Fruit fly (Drosophila melanogaster) whole organism, embryonic: ENCODE measurements around the gene CG14154.

ENCODE experiments used
- Atf6 ChIP-seq: fragments of 200-800 bp; sonication (Bioruptor generic); IDR thresholded peaks from 2 replicates; pipeline ENCODE4 v1.3.6; 2022; ENCODE audit warnings: missing biosample characterization, missing genetic modification characterization
- Bdp1 ChIP-seq: fragments of 200-800 bp; sonication (Bioruptor generic); optimal IDR thresholded peaks from 3 replicates; lab custom pipeline; 2016; ENCODE audit warnings: missing biosample characterization, missing genetic modification characterization
- Bgb ChIP-seq: fragments of 200-800 bp; sonication (Bioruptor generic); IDR thresholded peaks from 2 replicates; pipeline ENCODE4 v1.3.6; 2022; ENCODE audit warnings: missing biosample characterization, missing genetic modification characterization; ENCODE audit not compliant: partially characterized antibody
- CG11398 ChIP-seq: fragments of 200-800 bp; sonication (Bioruptor generic); optimal IDR thresholded peaks from 2 replicates; lab custom pipeline; 2016; ENCODE audit warnings: missing biosample characterization, missing genetic modification characterization
- CG13287 ChIP-seq: fragments of 200-800 bp; sonication (Bioruptor generic); IDR thresholded peaks from 2 replicates; pipeline ENCODE4 v1.3.6; 2022; ENCODE audit warnings: missing biosample characterization, missing genetic modification characterization; ENCODE audit not compliant: partially characterized antibody
- CG15696 ChIP-seq: fragments of 200-800 bp; sonication (Bioruptor generic); optimal IDR thresholded peaks from 2 replicates; lab custom pipeline; 2019; ENCODE audit warnings: missing biosample characterization, mild to moderate bottlenecking, missing genetic modification characterization, moderate library complexity
- CG17568 ChIP-seq: fragments of 200-800 bp; sonication (Bioruptor generic); optimal IDR thresholded peaks from 2 replicates; lab custom pipeline; 2018; ENCODE audit warnings: missing biosample characterization, mild to moderate bottlenecking, missing genetic modification characterization, moderate library complexity
- CG17829 ChIP-seq: fragments of 200-800 bp; optimal IDR thresholded peaks from 2 replicates; lab custom pipeline; 2019; ENCODE audit warnings: missing biosample characterization, mild to moderate bottlenecking, missing genetic modification characterization, moderate library complexity
- CG1832 ChIP-seq: fragments of 200-800 bp; sonication (Bioruptor generic); optimal IDR thresholded peaks from 2 replicates; lab custom pipeline; 2017; ENCODE audit warnings: missing biosample characterization, mild to moderate bottlenecking, missing genetic modification characterization, inconsistent platforms
- CG32532 ChIP-seq: fragments of 200-800 bp; sonication (Bioruptor generic); IDR thresholded peaks from 2 replicates; pipeline ENCODE4 v1.3.6; 2022; ENCODE audit warnings: missing biosample characterization, missing genetic modification characterization
- CG34422 ChIP-seq: fragments of 200-800 bp; sonication (Bioruptor generic); IDR thresholded peaks from 3 replicates; pipeline ENCODE4 v1.3.6; 2022; ENCODE audit warnings: missing biosample characterization, missing genetic modification characterization
- CG4360 ChIP-seq: fragments of 200-800 bp; sonication (Bioruptor generic); IDR thresholded peaks from 2 replicates; pipeline ENCODE4 v1.3.6; 2022; ENCODE audit warnings: missing biosample characterization, missing genetic modification characterization
- CG4820 ChIP-seq: fragments of 200-800 bp; sonication (Bioruptor generic); optimal IDR thresholded peaks from 3 replicates; lab custom pipeline; 2016; ENCODE audit warnings: missing biosample characterization, missing genetic modification characterization
- CG5953 ChIP-seq: fragments of 200-800 bp; sonication (Bioruptor generic); IDR thresholded peaks from 2 replicates; pipeline ENCODE4 v1.3.6; 2022; ENCODE audit warnings: missing biosample characterization, missing genetic modification characterization
- CG6175 ChIP-seq: fragments of 200-800 bp; sonication (Bioruptor generic); IDR thresholded peaks from 3 replicates; pipeline ENCODE4 v1.3.6; 2022; ENCODE audit warnings: missing biosample characterization, missing genetic modification characterization
- CG6689 ChIP-seq: fragments of 200-800 bp; sonication (Bioruptor generic); IDR thresholded peaks from 2 replicates; pipeline ENCODE4 v1.3.6; 2022; ENCODE audit warnings: missing biosample characterization, missing genetic modification characterization
- CG6765 ChIP-seq: fragments of 200-800 bp; sonication (Bioruptor generic); optimal IDR thresholded peaks from 3 replicates; lab custom pipeline; 2017; ENCODE audit warnings: missing biosample characterization, mild to moderate bottlenecking, missing genetic modification characterization
- CG9727 ChIP-seq: fragments of 200-800 bp; sonication (Bioruptor generic); optimal IDR thresholded peaks from 3 replicates; lab custom pipeline; 2017; ENCODE audit warnings: missing biosample characterization, mild to moderate bottlenecking, missing genetic modification characterization
- Dref ChIP-seq: fragments of 200-800 bp; sonication (Bioruptor generic); IDR thresholded peaks from 2 replicates; pipeline ENCODE4 v1.3.6; 2022; ENCODE audit warnings: missing biosample characterization, missing genetic modification characterization
- Drgx ChIP-seq: fragments of 200-800 bp; sonication (Bioruptor generic); IDR thresholded peaks from 2 replicates; pipeline ENCODE4 v1.3.6; 2022; ENCODE audit warnings: missing biosample characterization, missing genetic modification characterization
- H15 ChIP-seq: fragments of 200-800 bp; sonication (Bioruptor generic); IDR thresholded peaks from 3 replicates; pipeline ENCODE4 v1.3.6; 2022; ENCODE audit warnings: missing biosample characterization, missing genetic modification characterization
- Kr ChIP-seq: fragments of 200-800 bp; sonication (Bioruptor generic); optimal IDR thresholded peaks from 2 replicates; lab custom pipeline; 2017; ENCODE audit warnings: missing biosample characterization, mild to moderate bottlenecking, missing genetic modification characterization
- Lpt ChIP-seq: fragments of >200 bp; optimal IDR thresholded peaks from 2 replicates; lab custom pipeline; 2018; ENCODE audit warnings: missing biosample characterization, missing genetic modification characterization
- Meics ChIP-seq: fragments of 200-800 bp; sonication (Bioruptor generic); optimal IDR thresholded peaks from 2 replicates; lab custom pipeline; 2017; ENCODE audit warnings: missing biosample characterization, mild to moderate bottlenecking, missing genetic modification characterization
- Mes4 ChIP-seq: fragments of 200-800 bp; sonication (Bioruptor generic); optimal IDR thresholded peaks from 2 replicates; lab custom pipeline; 2016; ENCODE audit warnings: missing biosample characterization, missing genetic modification characterization
- NFAT ChIP-seq: fragments of 200-800 bp; sonication (Bioruptor generic); IDR thresholded peaks from 2 replicates; pipeline ENCODE4 v1.3.6; 2022; ENCODE audit warnings: missing biosample characterization, missing genetic modification characterization
- Oli ChIP-seq: fragments of 200-800 bp; sonication (Bioruptor generic); optimal IDR thresholded peaks from 2 replicates; lab custom pipeline; 2018; ENCODE audit warnings: missing biosample characterization, mild to moderate bottlenecking, missing genetic modification characterization, moderate library complexity
- Poxn ChIP-seq: fragments of 200-800 bp; sonication (Bioruptor generic); IDR thresholded peaks from 2 replicates; pipeline ENCODE4 v1.3.6; 2022; ENCODE audit warnings: missing biosample characterization, missing genetic modification characterization
- Ptx1 ChIP-seq: fragments of 200-800 bp; sonication (Bioruptor generic); IDR thresholded peaks from 2 replicates; pipeline ENCODE4 v1.3.6; 2022; ENCODE audit warnings: missing biosample characterization, missing genetic modification characterization
- Ravus ChIP-seq: fragments of 200-800 bp; sonication (Bioruptor generic); IDR thresholded peaks from 2 replicates; pipeline ENCODE4 v1.3.6; 2022; ENCODE audit warnings: missing biosample characterization, missing genetic modification characterization
- Rx ChIP-seq: fragments of 200-800 bp; sonication (Bioruptor generic); IDR thresholded peaks from 2 replicates; pipeline ENCODE4 v1.3.6; 2022; ENCODE audit warnings: missing biosample characterization, missing genetic modification characterization
- Sox100B ChIP-seq: fragments of 200-800 bp; sonication (Bioruptor generic); optimal IDR thresholded peaks from 3 replicates; lab custom pipeline; 2018; ENCODE audit warnings: missing biosample characterization, mild to moderate bottlenecking, missing genetic modification characterization
- Taf1 ChIP-seq: fragments of 200-800 bp; sonication (Bioruptor generic); IDR thresholded peaks from 2 replicates; pipeline ENCODE4 v1.3.6; 2022; ENCODE audit warnings: missing biosample characterization, missing genetic modification characterization
- ato ChIP-seq: fragments of 200-800 bp; sonication (Bioruptor generic); IDR thresholded peaks from 2 replicates; pipeline ENCODE4 v1.3.6; 2022; ENCODE audit warnings: missing biosample characterization, missing genetic modification characterization; ENCODE audit not compliant: partially characterized antibody
- cg ChIP-seq: fragments of 200-800 bp; sonication (Bioruptor generic); optimal IDR thresholded peaks from 3 replicates; lab custom pipeline; 2019; ENCODE audit warnings: missing biosample characterization, mild to moderate bottlenecking, missing genetic modification characterization, moderate library complexity
- chif ChIP-seq, 2 experiments: fragments of 200-800 bp; sonication (Bioruptor generic); optimal IDR thresholded peaks; 3 replicates each; lab custom pipeline; 2016; ENCODE audit warnings: missing biosample characterization in 2 of 2, missing genetic modification characterization in 2 of 2
- gro ChIP-seq: fragments of 200-800 bp; sonication (Bioruptor generic); optimal IDR thresholded peaks from 2 replicates; lab custom pipeline; 2016; ENCODE audit warnings: missing biosample characterization, missing genetic modification characterization
- hkb ChIP-seq, 2 experiments: fragments of 200-800 bp in 1 of 2; fragments of >200 bp in 1 of 2; sonication (Bioruptor generic) in 1 of 2; IDR thresholded peaks in 1 of 2; optimal IDR thresholded peaks in 1 of 2; 2 replicates each; pipeline versions ENCODE4 v1.3.6 to Lab custom; 2017 to 2022; ENCODE audit warnings: missing biosample characterization in 1 of 2, missing genetic modification characterization in 1 of 2
- jing ChIP-seq: fragments of 200-800 bp; sonication (Bioruptor generic); optimal IDR thresholded peaks from 2 replicates; lab custom pipeline; 2018; ENCODE audit warnings: missing biosample characterization, mild to moderate bottlenecking, missing genetic modification characterization
- nom ChIP-seq: fragments of 200-800 bp; sonication (Bioruptor generic); optimal IDR thresholded peaks from 2 replicates; lab custom pipeline; 2017; ENCODE audit warnings: missing biosample characterization, missing genetic modification characterization, mild to moderate bottlenecking, moderate library complexity, missing genetic modification reagents
- p53 ChIP-seq: fragments of 200-800 bp; sonication (Bioruptor generic); optimal IDR thresholded peaks from 2 replicates; lab custom pipeline; 2016; ENCODE audit warnings: missing biosample characterization, missing genetic modification characterization
- pho ChIP-seq: fragments of 200-800 bp; sonication (Bioruptor generic); optimal IDR thresholded peaks from 2 replicates; lab custom pipeline; 2016; ENCODE audit warnings: missing biosample characterization, missing genetic modification characterization
- salm ChIP-seq: fragments of 200-800 bp; sonication (Bioruptor generic); optimal IDR thresholded peaks from 2 replicates; lab custom pipeline; 2018; ENCODE audit warnings: missing biosample characterization, mild to moderate bottlenecking, missing genetic modification characterization
- scrt ChIP-seq: fragments of 200-800 bp; sonication (Bioruptor generic); optimal IDR thresholded peaks from 2 replicates; lab custom pipeline; 2018; ENCODE audit warnings: missing biosample characterization, mild to moderate bottlenecking, missing genetic modification characterization, moderate library complexity
- sens ChIP-seq: fragments of 200-800 bp; sonication (Bioruptor generic); peaks from one replicate; lab custom pipeline; 2016; ENCODE audit warnings: missing biosample characterization, missing genetic modification characterization
- sens-2 ChIP-seq: fragments of 200-800 bp; sonication (Bioruptor generic); IDR thresholded peaks from 2 replicates; pipeline ENCODE4 v1.3.6; 2022; ENCODE audit warnings: missing biosample characterization, missing genetic modification characterization
- slp2 ChIP-seq: fragments of 200-800 bp; sonication (Bioruptor generic); optimal IDR thresholded peaks from 2 replicates; lab custom pipeline; 2016; ENCODE audit warnings: missing biosample characterization, missing genetic modification characterization
- so ChIP-seq: fragments of 200-800 bp; sonication (Bioruptor generic); IDR thresholded peaks from 3 replicates; pipeline ENCODE4 v1.3.6; 2022; ENCODE audit warnings: missing biosample characterization, missing genetic modification characterization
- unc-4 ChIP-seq: fragments of 200-800 bp; sonication (Bioruptor generic); IDR thresholded peaks from 2 replicates; pipeline ENCODE4 v1.3.6; 2022; ENCODE audit warnings: missing biosample characterization, missing genetic modification characterization; ENCODE audit not compliant: partially characterized antibody
- vfl ChIP-seq: fragments of 200-800 bp; sonication (Bioruptor generic); optimal IDR thresholded peaks from 2 replicates; lab custom pipeline; 2016; ENCODE audit warnings: missing biosample characterization, missing genetic modification characterization

Gene CG14154

dm6 chr3L:10656451-10657198 is 14.9 kb downstream of the CG14154 start (continued):
- TF ChIP-seq CG6765 (GFP tag; lab: Kevin White, UChicago) (peak; percentile 77), CG13287 (GFP tag; lab: Robert Waterston, UW) (no peak), cg (GFP tag; lab: Kevin White, UChicago) (no peak), salm (tag; lab: Kevin White, UChicago) (peak; percentile 70), Sox100B (GFP tag; lab: Kevin White, UChicago) (peak; percentile 71), Ptx1 (0 out of 2 replicates have a peak, but pooled peaks have one; percentile 17), Bgb (no peak), hkb (optimal IDR thresholded peaks at IDR 0.05; lab: Kevin White, UChicago) (no peak), hkb (GFP tag; IDR thresholded peaks at IDR 0.05; lab: Robert Waterston, UW) (peak; percentile 76), CG11398 (GFP tag; lab: Kevin White, UChicago) (peak; percentile 78), CG1832 (GFP tag; lab: Kevin White, UChicago) (no peak), CG4820 (GFP tag; lab: Kevin White, UChicago) (peak; percentile 10), Meics (GFP tag; lab: Kevin White, UChicago) (peak; percentile 74), Drgx (no peak; the same call in 1 of the 2 replicates), chif (GFP tag; optimal IDR thresholded peaks at IDR 0.05; lab: Kevin White, UChicago) (peak in 1 of 2 experiments; percentile 66), H15 (GFP tag; lab: Robert Waterston, UW) (no peak), CG4360 (peak; percentile 27; the same call in 1 of the 2 replicates), Mes4 (GFP tag; lab: Kevin White, UChicago) (peak; percentile 70), CG5953 (GFP tag; lab: Robert Waterston, UW) (peak; percentile 68), Bdp1 (peak; percentile 51), Kr (peak; percentile 30), Rx (GFP tag; lab: Robert Waterston, UW) (no peak), NFAT (GFP tag; lab: Robert Waterston, UW) (no peak), scrt (peak; percentile 62), slp2 (GFP tag; lab: Kevin White, UChicago) (no peak), CG32532 (GFP tag; lab: Robert Waterston, UW) (peak; percentile 33; the same call in 1 of the 2 replicates), CG6175 (GFP tag; lab: Robert Waterston, UW) (no peak), CG34422 (no peak; the same call in 2 of the 3 replicates), pho (GFP tag; lab: Kevin White, UChicago) (peak; percentile 42), CG17829 (tag; lab: Kevin White, UChicago) (peak; percentile 14), Dref (GFP tag; lab: Robert Waterston, UW) (no peak), CG9727 (peak; percentile 70), jing (GFP tag; lab: Kevin White, UChicago) (peak; percentile 16), CG6689 (GFP tag; lab: Robert Waterston, UW) (no peak), sens-2 (GFP tag; lab: Robert Waterston, UW) (no peak), nom (peak; percentile 46), Ravus (GFP tag; lab: Robert Waterston, UW) (no peak), Poxn (GFP tag; lab: Robert Waterston, UW) (no peak), Atf6 (peak; percentile 77), sens (GFP tag; lab: Kevin White, UChicago) (peak; percentile 95), unc-4 (GFP tag; lab: Robert Waterston, UW) (no peak), Oli (tag; lab: Kevin White, UChicago) (peak; percentile 44), CG17568 (GFP tag; lab: Kevin White, UChicago) (peak; percentile 88), Lpt (GFP tag; lab: Kevin White, UChicago) (no peak), ato (no peak), gro (peak; percentile 36), CG15696 (tag; lab: Kevin White, UChicago) (peak; percentile 45), p53 (GFP tag; lab: Kevin White, UChicago) (peak; percentile 50), vfl (GFP tag; lab: Kevin White, UChicago) (peak; percentile 37), Taf1 (GFP tag; lab: Robert Waterston, UW) (no peak), so (GFP tag; lab: Robert Waterston, UW) (peak; percentile 65; the same call in 2 of the 3 replicates)
